Worm (Caenorhabditis elegans) whole organism, L1 larva: Measurements from ENCODE around the gene srz-12.

Source experiments
- C04F5.9 ChIP-seq: sonication (generic microtip); optimal IDR thresholded peaks from 2 replicates; lab custom pipeline; 2016; ENCODE audit warnings: missing genetic modification characterization, missing compliant biosample characterization
- C16A3.4 ChIP-seq: fragments of 150-350 bp; optimal IDR thresholded peaks from 2 replicates; lab custom pipeline; 2014; ENCODE audit warnings: missing biosample characterization, missing genetic modification characterization
- Y116A8C.19 ChIP-seq: sonication (generic microtip); optimal IDR thresholded peaks from 2 replicates; lab custom pipeline; 2016; ENCODE audit warnings: missing compliant biosample characterization, missing genetic modification characterization, borderline replicate concordance
- alr-1 ChIP-seq: fragments of 200-800 bp; sonication (Bioruptor generic); optimal IDR thresholded peaks from 2 replicates; lab custom pipeline; 2018; ENCODE audit warnings: borderline replicate concordance, mild to moderate bottlenecking, missing genetic modification characterization, missing compliant biosample characterization
- blmp-1 ChIP-seq: fragments of 150-350 bp; optimal IDR thresholded peaks from 2 replicates; lab custom pipeline; 2014; ENCODE audit warnings: missing biosample characterization, missing genetic modification characterization
- ceh-82 ChIP-seq, 3 experiments: fragments of 150-350 bp in 1 of 3; sonication (generic microtip) in 2 of 3; optimal IDR thresholded peaks; 2 replicates each; lab custom pipeline; 2014 to 2017; ENCODE audit warnings: missing biosample characterization in 3 of 3, missing genetic modification characterization in 3 of 3
- ceh-90 ChIP-seq: sonication (generic microtip); optimal IDR thresholded peaks from 2 replicates; lab custom pipeline; 2016; ENCODE audit warnings: missing genetic modification characterization, missing compliant biosample characterization
- dpl-1 ChIP-seq, 3 experiments: fragments of 150-350 bp in 2 of 3; sonication (generic microtip) in 1 of 3; optimal IDR thresholded peaks; 2 replicates each; lab custom pipeline; 2014 to 2017; ENCODE audit warnings: missing biosample characterization in 3 of 3, missing genetic modification characterization in 3 of 3, missing genetic modification reagents in 3 of 3
- efl-1 ChIP-seq, 4 experiments: fragments of 150-350 bp; optimal IDR thresholded peaks in 3 of 4; peaks in 1 of 4; 1 replicate in 1 of 4; 2 replicates in 3 of 4; lab custom pipeline; 2014; ENCODE audit warnings: missing biosample characterization in 2 of 4, missing genetic modification characterization in 2 of 4, missing genetic modification reagents in 2 of 4
- efl-3 ChIP-seq: fragments of 200-800 bp; sonication (Bioruptor generic); optimal IDR thresholded peaks from 2 replicates; lab custom pipeline; 2018; ENCODE audit warnings: mild to moderate bottlenecking, missing genetic modification characterization, missing compliant biosample characterization
- egl-13 ChIP-seq: sonication (generic microtip); optimal IDR thresholded peaks from 2 replicates; lab custom pipeline; 2016; ENCODE audit warnings: missing genotype, missing genetic modification reagents, missing genetic modification characterization, missing compliant biosample characterization
- egl-27 ChIP-seq, 2 experiments: fragments of 150-350 bp in 1 of 2; sonication (generic microtip); optimal IDR thresholded peaks; 3 replicates each; lab custom pipeline; 2017 to 2018; ENCODE audit warnings: missing biosample characterization in 2 of 2, missing genetic modification characterization in 2 of 2, missing genetic modification reagents in 2 of 2
- elt-2 ChIP-seq: sonication (generic microtip); optimal IDR thresholded peaks from 2 replicates; lab custom pipeline; 2016; ENCODE audit warnings: missing genetic modification characterization, mild to moderate bottlenecking, inconsistent platforms, missing compliant biosample characterization, missing genetic modification reagents
- elt-3 ChIP-seq, 6 experiments: fragments of 150-350 bp in 1 of 6; sonication (generic microtip); optimal IDR thresholded peaks; 2 replicates each; lab custom pipeline; 2017 to 2018; ENCODE audit warnings: missing biosample characterization in 6 of 6, missing genetic modification characterization in 6 of 6, inconsistent platforms in 1 of 6
- fos-1 ChIP-seq: fragments of 150-350 bp; optimal IDR thresholded peaks from 2 replicates; lab custom pipeline; 2014; ENCODE audit warnings: missing biosample characterization, missing genetic modification characterization
- irx-1 ChIP-seq: sonication (generic microtip); optimal IDR thresholded peaks from 2 replicates; lab custom pipeline; 2016; ENCODE audit warnings: missing genetic modification characterization, missing compliant biosample characterization
- isw-1 ChIP-seq: fragments of 200-800 bp; sonication (Bioruptor generic); IDR thresholded peaks from 2 replicates; pipeline ENCODE4 v1.3.6; 2022; ENCODE audit warnings: missing genetic modification characterization, missing compliant biosample characterization
- lin-14 ChIP-seq: fragments of 200-800 bp; sonication (Bioruptor generic); optimal IDR thresholded peaks from 2 replicates; lab custom pipeline; 2018; ENCODE audit warnings: mild to moderate bottlenecking, missing genetic modification characterization, moderate library complexity, missing compliant biosample characterization
- lin-35 ChIP-seq, 2 experiments: fragments of 150-350 bp; optimal IDR thresholded peaks; 2 replicates each; lab custom pipeline; 2014; ENCODE audit warnings: missing biosample characterization in 2 of 2, missing genetic modification characterization in 2 of 2, missing genetic modification reagents in 2 of 2
- lir-3 ChIP-seq: sonication (generic microtip); optimal IDR thresholded peaks from 2 replicates; lab custom pipeline; 2016; ENCODE audit warnings: mild to moderate bottlenecking, missing genetic modification characterization, moderate library complexity, missing compliant biosample characterization; ENCODE audit not compliant: poor library complexity
- lsy-2 ChIP-seq, 2 experiments: fragments of 150-350 bp; optimal IDR thresholded peaks; 2 replicates each; lab custom pipeline; 2014; ENCODE audit warnings: missing biosample characterization in 2 of 2, missing genetic modification characterization in 2 of 2
- mdl-1 ChIP-seq, 2 experiments: fragments of 150-350 bp; optimal IDR thresholded peaks; 2 replicates each; lab custom pipeline; 2014 to 2017; ENCODE audit warnings: missing biosample characterization in 2 of 2, missing genetic modification characterization in 2 of 2, inconsistent platforms in 1 of 2
- mef-2 ChIP-seq: fragments of 150-350 bp; optimal IDR thresholded peaks from 2 replicates; lab custom pipeline; 2014; ENCODE audit warnings: missing biosample characterization, missing genetic modification characterization
- mep-1 ChIP-seq: fragments of 150-350 bp; optimal IDR thresholded peaks from 2 replicates; lab custom pipeline; 2014; ENCODE audit warnings: missing biosample characterization, missing genetic modification characterization
- nhr-11 ChIP-seq: fragments of 150-350 bp; optimal IDR thresholded peaks from 2 replicates; lab custom pipeline; 2014; ENCODE audit warnings: missing biosample characterization, missing genetic modification characterization
- nhr-19 ChIP-seq: fragments of 200-800 bp; sonication (Bioruptor generic); conservative IDR thresholded peaks from 2 replicates; pipeline ENCODE4 v1.3.6; 2022; ENCODE audit warnings: missing genetic modification characterization, missing compliant biosample characterization
- nhr-20 ChIP-seq: sonication (generic microtip); optimal IDR thresholded peaks from 2 replicates; lab custom pipeline; 2016; ENCODE audit warnings: mild to moderate bottlenecking, missing genetic modification characterization, missing compliant biosample characterization
- nhr-237 ChIP-seq: fragments of 150-350 bp; optimal IDR thresholded peaks from 2 replicates; lab custom pipeline; 2014; ENCODE audit warnings: missing biosample characterization, missing genetic modification characterization
- nhr-28 ChIP-seq: fragments of 150-350 bp; optimal IDR thresholded peaks from 2 replicates; lab custom pipeline; 2014; ENCODE audit warnings: missing biosample characterization, missing genetic modification characterization
- nhr-47 ChIP-seq: sonication (generic microtip); optimal IDR thresholded peaks from 2 replicates; lab custom pipeline; 2016; ENCODE audit warnings: mild to moderate bottlenecking, missing genetic modification characterization, moderate library complexity, missing compliant biosample characterization
- nhr-71 ChIP-seq: sonication (generic microtip); optimal IDR thresholded peaks from 2 replicates; lab custom pipeline; 2016; ENCODE audit warnings: mild to moderate bottlenecking, missing genetic modification characterization, moderate library complexity, missing compliant biosample characterization
- nhr-77 ChIP-seq: fragments of 150-350 bp; optimal IDR thresholded peaks from 2 replicates; lab custom pipeline; 2014; ENCODE audit warnings: missing biosample characterization, missing genetic modification characterization
- nhr-85 ChIP-seq: sonication (generic microtip); peaks from one replicate; lab custom pipeline; 2016; ENCODE audit warnings: missing genetic modification characterization, inconsistent platforms, missing compliant biosample characterization
- nhr-90 ChIP-seq: sonication (generic microtip); optimal IDR thresholded peaks from 2 replicates; lab custom pipeline; 2016; ENCODE audit warnings: mild to moderate bottlenecking, missing genetic modification characterization, missing compliant biosample characterization; ENCODE audit not compliant: poor library complexity
- rnt-1 ChIP-seq: sonication (generic microtip); optimal IDR thresholded peaks from 2 replicates; lab custom pipeline; 2016; ENCODE audit warnings: mild to moderate bottlenecking, missing genetic modification characterization, moderate library complexity, missing compliant biosample characterization
- skn-1 ChIP-seq: fragments of 150-350 bp; optimal IDR thresholded peaks from 2 replicates; lab custom pipeline; 2014; ENCODE audit warnings: missing biosample characterization, missing genetic modification characterization
- snu-23 ChIP-seq: sonication (generic microtip); optimal IDR thresholded peaks from 2 replicates; lab custom pipeline; 2016; ENCODE audit warnings: missing genetic modification characterization, missing compliant biosample characterization
- sptf-1 ChIP-seq: fragments of 150-350 bp; optimal IDR thresholded peaks from 2 replicates; lab custom pipeline; 2014; ENCODE audit warnings: missing biosample characterization, missing genetic modification characterization
- swsn-7 ChIP-seq: sonication (generic microtip); optimal IDR thresholded peaks from 2 replicates; lab custom pipeline; 2016; ENCODE audit warnings: missing genetic modification characterization, missing compliant biosample characterization
- tbx-2 ChIP-seq: sonication (generic microtip); optimal IDR thresholded peaks from 2 replicates; lab custom pipeline; 2016; ENCODE audit warnings: missing genetic modification characterization, missing compliant biosample characterization
- unc-62 ChIP-seq: fragments of 150-350 bp; optimal IDR thresholded peaks from 2 replicates; lab custom pipeline; 2014; ENCODE audit warnings: missing biosample characterization, missing genetic modification reagents, missing genetic modification characterization
- zag-1 ChIP-seq: fragments of 150-350 bp; optimal IDR thresholded peaks from 2 replicates; lab custom pipeline; 2014; ENCODE audit warnings: missing biosample characterization, missing genetic modification characterization
- zip-4 ChIP-seq: fragments of 200-800 bp; sonication (Bioruptor generic); optimal IDR thresholded peaks from 2 replicates; lab custom pipeline; 2018; ENCODE audit warnings: mild to moderate bottlenecking, missing genetic modification characterization, moderate library complexity, missing compliant biosample characterization

Gene srz-12

ce11 chrV:15880705-15881104 lies 18.2 kb upstream of the srz-12 start:
- no peak for TF ChIP-seq ceh-90 (tag; lab: Kevin White, UChicago)
- TF ChIP-seq blmp-1, result peak; percentile 31
- TF ChIP-seq mef-2, result peak; percentile 20
- TF ChIP-seq C16A3.4 (tag; lab: Kevin White, UChicago), result peak; percentile 54
- TF ChIP-seq Y116A8C.19 (tag; lab: Kevin White, UChicago), result no peak
- peak; percentile 73 for TF ChIP-seq lin-14 (GFP tag; lab: Kevin White, UChicago)
- TF ChIP-seq C04F5.9 (tag; lab: Kevin White, UChicago), result no peak
- peak; percentile 76 for TF ChIP-seq zip-4 (GFP tag; lab: Kevin White, UChicago)
- TF ChIP-seq ceh-82 (tag; optimal IDR thresholded peaks at IDR 0.05; lab: Kevin White, UChicago), result peak in 2 of 3 experiments; percentile 30 to 49
- TF ChIP-seq nhr-47 (tag; lab: Kevin White, UChicago), result peak; percentile 59
- peak; percentile 71 for TF ChIP-seq nhr-237 (tag; lab: Kevin White, UChicago)
- TF ChIP-seq elt-3 (tag; optimal IDR thresholded peaks at IDR 0.05; lab: Kevin White, UChicago), result peak in 2 of 6 experiments; percentile 59 to 83
- TF ChIP-seq nhr-90, result peak; percentile 46
- no peak for TF ChIP-seq sptf-1
- TF ChIP-seq nhr-85, result peak; percentile 87
- TF ChIP-seq swsn-7 (tag; lab: Kevin White, UChicago), result peak; percentile 17
- peak; percentile 58 for TF ChIP-seq elt-2
- no peak for TF ChIP-seq unc-62 (GFP tag; lab: Kevin White, UChicago)
- no peak for TF ChIP-seq isw-1 (GFP tag; lab: Robert Waterston, UW)
- TF ChIP-seq irx-1 (tag; lab: Kevin White, UChicago), result peak; percentile 34
- peak; percentile 15 to 81 for TF ChIP-seq lsy-2 (tag; optimal IDR thresholded peaks at IDR 0.05; lab: Kevin White, UChicago)
- TF ChIP-seq nhr-20, result peak; percentile 70
- TF ChIP-seq egl-27 (tag; optimal IDR thresholded peaks at IDR 0.05; lab: Kevin White, UChicago), result peak in 1 of 2 experiments; percentile 20
- TF ChIP-seq efl-3 (GFP tag; lab: Kevin White, UChicago), result no peak
- peak; percentile 4 for TF ChIP-seq rnt-1
- TF ChIP-seq nhr-28 (tag; lab: Kevin White, UChicago), result peak; percentile 66
- peak in 1 of 2 experiments; percentile 20 for TF ChIP-seq mdl-1 (tag; optimal IDR thresholded peaks at IDR 0.05; lab: Kevin White, UChicago)
- TF ChIP-seq lin-35 (GFP tag; optimal IDR thresholded peaks at IDR 0.05; lab: Kevin White, UChicago), result peak in 1 of 2 experiments; percentile 30
- peak; percentile 10 to 40 for TF ChIP-seq efl-1 (optimal IDR thresholded peaks at IDR 0.05; lab: Kevin White, UChicago)
- TF ChIP-seq efl-1 (GFP tag; optimal IDR thresholded peaks at IDR 0.05 in 1 of 2; lab: Kevin White, UChicago), result no peak
- TF ChIP-seq zag-1, result no peak
- peak; percentile 48 for TF ChIP-seq lir-3 (tag; lab: Kevin White, UChicago)
- peak; percentile 46 for TF ChIP-seq mep-1 (tag; lab: Kevin White, UChicago)
- TF ChIP-seq fos-1 (tag; lab: Kevin White, UChicago), result peak; percentile 16
- peak; percentile 11 for TF ChIP-seq nhr-77 (tag; lab: Kevin White, UChicago)
- TF ChIP-seq dpl-1 (GFP tag; optimal IDR thresholded peaks at IDR 0.05; lab: Kevin White, UChicago), result peak; percentile 3 to 20 (median 9)
- TF ChIP-seq nhr-11, result peak; percentile 53
- peak; percentile 43 for TF ChIP-seq nhr-19 (GFP tag; lab: Robert Waterston, UW)
- no peak for TF ChIP-seq alr-1 (tag; lab: Kevin White, UChicago)
- peak; percentile 100 for TF ChIP-seq skn-1 (tag; lab: Kevin White, UChicago)
- peak; percentile 41 for TF ChIP-seq tbx-2 (tag; lab: Kevin White, UChicago)
- TF ChIP-seq snu-23 (GFP tag; lab: Kevin White, UChicago), result peak; percentile 37
- TF ChIP-seq egl-13 (tag; lab: Kevin White, UChicago), result no peak
- peak; percentile 66 for TF ChIP-seq nhr-71 (tag; lab: Kevin White, UChicago)
- TF ChIP-seq, all 84 proteins: peak for 33
